Fruit fly (Drosophila melanogaster) whole organism: ENCODE measurements around the gene Frq1.

Source experiments
- CG8478 ChIP-seq: fragments of >200 bp; optimal IDR thresholded peaks from 2 replicates; lab custom pipeline; 2018; ENCODE audit warnings: inconsistent platforms
- Dll ChIP-seq: fragments of >200 bp; optimal IDR thresholded peaks from 2 replicates; lab custom pipeline; 2017
- EcR ChIP-seq, 2 experiments: fragments of >200 bp; optimal IDR thresholded peaks; 2 replicates each; lab custom pipeline; 2017; ENCODE audit warnings: missing biosample characterization in 2 of 2, missing genetic modification characterization in 2 of 2, missing genetic modification reagents in 2 of 2
- pan ChIP-seq: fragments of >200 bp; optimal IDR thresholded peaks from 2 replicates; lab custom pipeline; 2017
- psq ChIP-seq: fragments of >200 bp; optimal IDR thresholded peaks from 2 replicates; lab custom pipeline; 2017
- usp ChIP-seq: fragments of >200 bp; optimal IDR thresholded peaks from 2 replicates; lab custom pipeline; 2017; ENCODE audit warnings: missing biosample characterization, missing genetic modification characterization, mixed read lengths

DNA sequence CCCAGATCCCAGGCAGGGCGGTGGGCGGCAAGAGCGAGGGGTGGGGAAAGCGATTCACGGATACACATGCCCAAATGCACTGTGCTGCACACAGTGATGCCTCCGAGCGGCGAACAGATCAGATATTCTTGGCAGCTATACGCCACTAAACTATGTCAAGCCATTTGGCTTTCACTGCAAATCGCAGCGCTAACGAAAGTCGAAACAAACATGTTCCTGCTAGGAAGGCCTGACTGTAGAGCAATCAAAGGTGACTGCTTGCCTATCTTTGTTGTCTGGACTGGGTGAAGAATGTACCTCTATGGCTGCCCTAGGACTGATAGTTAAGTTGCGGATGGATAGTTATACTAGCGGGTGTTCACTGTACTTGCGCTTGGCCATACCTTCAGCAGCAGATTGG, 19.1 kb upstream of the Frq1 start:
- TF ChIP-seq psq (lab: Kevin White, UChicago) (no peak), usp (GFP tag; lab: Kevin White, UChicago) (no peak), EcR (GFP tag; optimal IDR thresholded peaks at IDR 0.05; lab: Kevin White, UChicago) (no peak), Dll (lab: Kevin White, UChicago) (no peak), CG8478 (lab: Kevin White, UChicago) (no peak), pan (lab: Kevin White, UChicago) (no peak)
